Worm (Caenorhabditis elegans) whole organism, L4 larva: ENCODE data around the gene lido-2.

Source experiments
- F26F4.8 ChIP-seq: fragments of 200-800 bp; sonication (Bioruptor generic); conservative IDR thresholded peaks from 2 replicates; pipeline ENCODE4 v1.3.6; 2022; ENCODE audit warnings: missing genetic modification characterization, missing compliant biosample characterization
- F37D6.2 ChIP-seq: sonication (generic microtip); optimal IDR thresholded peaks from 2 replicates; lab custom pipeline; 2016; ENCODE audit warnings: mild to moderate bottlenecking, missing genetic modification characterization, missing compliant biosample characterization
- F44E2.7 ChIP-seq: fragments of 200-800 bp; sonication (Bioruptor generic); IDR thresholded peaks from 2 replicates; pipeline ENCODE4 v2.1.2; 2022; ENCODE audit warnings: missing genetic modification characterization, missing compliant biosample characterization
- F49E8.2 ChIP-seq: sonication (generic microtip); optimal IDR thresholded peaks from 2 replicates; lab custom pipeline; 2016; ENCODE audit warnings: missing compliant biosample characterization, mild to moderate bottlenecking, missing genetic modification characterization, borderline replicate concordance
- Y5F2A.4 ChIP-seq: fragments of 200-800 bp; sonication (Bioruptor generic); optimal IDR thresholded peaks from 2 replicates; lab custom pipeline; 2018; ENCODE audit warnings: mild to moderate bottlenecking, missing genetic modification characterization, missing compliant biosample characterization
- aly-2 ChIP-seq: sonication (generic microtip); optimal IDR thresholded peaks from 2 replicates; lab custom pipeline; 2018; ENCODE audit warnings: missing biosample characterization, missing genetic modification characterization
- ama-1 ChIP-seq: fragments of 150-350 bp; optimal IDR thresholded peaks from 2 replicates; lab custom pipeline; 2014; ENCODE audit warnings: inconsistent platforms, mixed read lengths
- arid-1 ChIP-seq: fragments of 200-800 bp; sonication (Bioruptor generic); conservative IDR thresholded peaks from 2 replicates; pipeline ENCODE4 v1.3.6; 2022; ENCODE audit warnings: missing genetic modification reagents, missing genetic modification characterization, missing compliant biosample characterization
- attf-4 ChIP-seq: sonication (generic microtip); optimal IDR thresholded peaks from 3 replicates; lab custom pipeline; 2017; ENCODE audit warnings: missing biosample characterization, missing genetic modification characterization
- ceh-82 ChIP-seq: sonication (generic microtip); optimal IDR thresholded peaks from 2 replicates; lab custom pipeline; 2017; ENCODE audit warnings: missing biosample characterization, missing genetic modification characterization
- daf-19 ChIP-seq: fragments of 200-800 bp; sonication (Bioruptor generic); conservative IDR thresholded peaks from 2 replicates; pipeline ENCODE4 v1.3.6; 2022; ENCODE audit warnings: missing genetic modification characterization, missing compliant biosample characterization
- daf-8 ChIP-seq: fragments of 200-800 bp; sonication (Bioruptor generic); IDR thresholded peaks from 2 replicates; pipeline ENCODE4 v1.3.6; 2022; ENCODE audit warnings: missing genetic modification characterization, missing compliant biosample characterization
- dmd-6 ChIP-seq: fragments of 200-800 bp; sonication (Bioruptor generic); IDR thresholded peaks from 2 replicates; pipeline ENCODE4 v1.3.6; 2022; ENCODE audit warnings: missing genetic modification reagents, missing genetic modification characterization, missing compliant biosample characterization
- dpl-1 ChIP-seq: fragments of 150-350 bp; optimal IDR thresholded peaks from 2 replicates; lab custom pipeline; 2014; ENCODE audit warnings: missing biosample characterization, missing genetic modification reagents, missing genetic modification characterization
- duxl-1 ChIP-seq: sonication (generic microtip); optimal IDR thresholded peaks from 2 replicates; lab custom pipeline; 2016; ENCODE audit warnings: mild to moderate bottlenecking, missing genetic modification characterization, moderate library complexity, missing compliant biosample characterization; ENCODE audit not compliant: poor library complexity
- dve-1 ChIP-seq: sonication (generic microtip); optimal IDR thresholded peaks from 2 replicates; lab custom pipeline; 2017; ENCODE audit warnings: antibody characterized with exemption, mild to moderate bottlenecking, missing genetic modification characterization, missing compliant biosample characterization; ENCODE audit not compliant: insufficient read depth
- egl-27 ChIP-seq: sonication (generic microtip); optimal IDR thresholded peaks from 3 replicates; lab custom pipeline; 2017; ENCODE audit warnings: missing biosample characterization, missing genetic modification reagents, missing genetic modification characterization
- hif-1 ChIP-seq, 2 experiments: sonication (generic microtip); optimal IDR thresholded peaks; 2 replicates each; lab custom pipeline; 2016 to 2017; ENCODE audit warnings: missing compliant biosample characterization in 2 of 2, missing genetic modification characterization in 2 of 2, missing genetic modification reagents in 2 of 2, missing genotype in 2 of 2, mild to moderate bottlenecking in 1 of 2
- hlh-11 ChIP-seq: fragments of 200-800 bp; sonication (Bioruptor generic); optimal IDR thresholded peaks from 2 replicates; lab custom pipeline; 2018; ENCODE audit warnings: mild to moderate bottlenecking, missing genetic modification characterization, missing compliant biosample characterization
- hlh-30 ChIP-seq: sonication (generic microtip); optimal IDR thresholded peaks from 2 replicates; lab custom pipeline; 2017; ENCODE audit warnings: antibody characterized with exemption, mild to moderate bottlenecking, missing genetic modification characterization, missing compliant biosample characterization; ENCODE audit not compliant: insufficient read depth
- hmg-1.1 ChIP-seq: fragments of 200-800 bp; sonication (Bioruptor generic); IDR thresholded peaks from 2 replicates; pipeline ENCODE4 v1.3.6; 2022; ENCODE audit warnings: missing genetic modification reagents, missing genetic modification characterization, missing compliant biosample characterization
- jun-1 ChIP-seq: fragments of 150-350 bp; optimal IDR thresholded peaks from 2 replicates; lab custom pipeline; 2014; ENCODE audit warnings: missing biosample characterization, missing genetic modification reagents, missing genetic modification characterization
- lim-7 ChIP-seq: fragments of 200-800 bp; sonication (Bioruptor generic); IDR thresholded peaks from 2 replicates; pipeline ENCODE4 v1.3.6; 2022; ENCODE audit warnings: missing genetic modification characterization, missing compliant biosample characterization
- lin-1 ChIP-seq: fragments of 200-800 bp; sonication (Bioruptor generic); IDR thresholded peaks from 2 replicates; pipeline ENCODE4 v1.3.6; 2022; ENCODE audit warnings: missing genetic modification reagents, missing genetic modification characterization, missing compliant biosample characterization
- lin-29 ChIP-seq: fragments of 200-800 bp; sonication (Bioruptor generic); IDR thresholded peaks from 2 replicates; pipeline ENCODE4 v1.3.6; 2022; ENCODE audit warnings: missing genetic modification reagents, missing genetic modification characterization, missing compliant biosample characterization
- lir-3 ChIP-seq: sonication (generic microtip); optimal IDR thresholded peaks from 2 replicates; lab custom pipeline; 2016; ENCODE audit warnings: mild to moderate bottlenecking, missing genetic modification characterization, missing compliant biosample characterization
- lsy-2 ChIP-seq, 2 experiments: fragments of 150-350 bp in 1 of 2; sonication (generic microtip) in 1 of 2; optimal IDR thresholded peaks; 2 replicates each; lab custom pipeline; 2014 to 2017; ENCODE audit warnings: missing biosample characterization in 2 of 2, missing genetic modification characterization in 2 of 2
- madf-5 ChIP-seq, 2 experiments: fragments of 200-800 bp; sonication (Bioruptor generic); IDR thresholded peaks; 2 replicates each; pipeline ENCODE4 v1.3.6; 2022; ENCODE audit warnings: missing compliant biosample characterization in 2 of 2, missing genetic modification characterization in 2 of 2
- mdl-1 ChIP-seq, 2 experiments: fragments of 150-350 bp in 1 of 2; sonication (generic microtip) in 1 of 2; optimal IDR thresholded peaks; 2 replicates each; lab custom pipeline; 2014 to 2017; ENCODE audit warnings: missing biosample characterization in 2 of 2, missing genetic modification characterization in 2 of 2
- mes-2 ChIP-seq: sonication (generic microtip); optimal IDR thresholded peaks from 2 replicates; lab custom pipeline; 2016; ENCODE audit warnings: missing genotype, mild to moderate bottlenecking, missing genetic modification characterization, missing compliant biosample characterization; ENCODE audit not compliant: poor library complexity, severe bottlenecking
- nhr-102 ChIP-seq: sonication (generic microtip); optimal IDR thresholded peaks from 2 replicates; lab custom pipeline; 2016; ENCODE audit warnings: mild to moderate bottlenecking, missing genetic modification characterization, moderate library complexity, missing compliant biosample characterization
- nhr-25 ChIP-seq: sonication (generic microtip); optimal IDR thresholded peaks from 2 replicates; lab custom pipeline; 2017; ENCODE audit warnings: missing genetic modification characterization, mild to moderate bottlenecking, missing compliant biosample characterization, antibody characterized with exemption, moderate library complexity, borderline replicate concordance; ENCODE audit not compliant: insufficient read depth
- nhr-41 ChIP-seq: fragments of 200-800 bp; sonication (Bioruptor generic); IDR thresholded peaks from 2 replicates; pipeline ENCODE4 v1.3.6; 2022; ENCODE audit warnings: missing genetic modification reagents, missing genetic modification characterization, missing compliant biosample characterization
- nhr-48 ChIP-seq: sonication (generic microtip); optimal IDR thresholded peaks from 2 replicates; lab custom pipeline; 2016; ENCODE audit warnings: mild to moderate bottlenecking, missing genetic modification characterization, missing compliant biosample characterization
- nhr-76 ChIP-seq: fragments of 150-350 bp; optimal IDR thresholded peaks from 2 replicates; lab custom pipeline; 2014; ENCODE audit warnings: missing biosample characterization, missing genetic modification characterization
- pha-4 ChIP-seq, 2 experiments: fragments of 150-350 bp in 1 of 2; fragments of 200-800 bp in 1 of 2; sonication (Bioruptor generic) in 1 of 2; IDR thresholded peaks in 1 of 2; optimal IDR thresholded peaks in 1 of 2; 2 replicates each; pipeline versions ENCODE4 v1.3.6 to Lab custom; 2014 to 2022; ENCODE audit warnings: missing genetic modification characterization in 2 of 2, missing genetic modification reagents in 2 of 2, missing biosample characterization in 1 of 2, missing compliant biosample characterization in 1 of 2
- php-3 ChIP-seq: fragments of 200-800 bp; sonication (Bioruptor generic); IDR thresholded peaks from 2 replicates; pipeline ENCODE4 v1.3.6; 2022; ENCODE audit warnings: missing genetic modification reagents, missing genetic modification characterization, missing compliant biosample characterization
- pqm-1 ChIP-seq: sonication (generic microtip); optimal IDR thresholded peaks from 2 replicates; lab custom pipeline; 2017; ENCODE audit warnings: missing biosample characterization, missing genetic modification characterization
- skn-1 ChIP-seq: fragments of 150-350 bp; optimal IDR thresholded peaks from 2 replicates; lab custom pipeline; 2014; ENCODE audit warnings: missing biosample characterization, missing genetic modification characterization
- snpc-1.2 ChIP-seq: fragments of 200-800 bp; sonication (Bioruptor generic); IDR thresholded peaks from 2 replicates; pipeline ENCODE4 v1.3.6; 2022; ENCODE audit warnings: missing genetic modification reagents, missing genetic modification characterization, missing compliant biosample characterization
- snpc-4 ChIP-seq: fragments of 150-350 bp; optimal IDR thresholded peaks from 2 replicates; lab custom pipeline; 2014; ENCODE audit warnings: missing biosample characterization, missing genetic modification characterization
- spr-3 ChIP-seq: fragments of 200-800 bp; sonication (Bioruptor generic); optimal IDR thresholded peaks from 2 replicates; lab custom pipeline; 2018; ENCODE audit warnings: mild to moderate bottlenecking, missing genetic modification characterization, missing compliant biosample characterization
- tag-97 ChIP-seq: fragments of 200-800 bp; sonication (Bioruptor generic); IDR thresholded peaks from 2 replicates; pipeline ENCODE4 v1.3.6; 2022; ENCODE audit warnings: missing genetic modification characterization, missing compliant biosample characterization
- unc-130 ChIP-seq: sonication (generic microtip); optimal IDR thresholded peaks from 2 replicates; lab custom pipeline; 2016; ENCODE audit warnings: missing genetic modification reagents, missing genetic modification characterization, missing compliant biosample characterization
- unc-62 ChIP-seq, 3 experiments: fragments of 150-350 bp in 1 of 3; sonication (generic microtip); optimal IDR thresholded peaks in 2 of 3; peaks in 1 of 3; 1 replicate in 1 of 3; 2 replicates in 2 of 3; lab custom pipeline; 2014 to 2017; ENCODE audit warnings: missing biosample characterization in 3 of 3, missing genetic modification characterization in 3 of 3, missing genetic modification reagents in 3 of 3, missing genotype in 1 of 3
- zfp-2 ChIP-seq: sonication (generic microtip); optimal IDR thresholded peaks from 2 replicates; lab custom pipeline; 2016; ENCODE audit warnings: mild to moderate bottlenecking, missing genetic modification characterization, missing compliant biosample characterization
- zfp-3 ChIP-seq: fragments of 200-800 bp; sonication (Bioruptor generic); conservative IDR thresholded peaks from 2 replicates; pipeline ENCODE4 v1.3.6; 2022; ENCODE audit warnings: missing genetic modification reagents, missing genetic modification characterization, missing compliant biosample characterization
- ztf-11 ChIP-seq: fragments of 150-350 bp; optimal IDR thresholded peaks from 2 replicates; lab custom pipeline; 2014; ENCODE audit warnings: missing biosample characterization, missing genetic modification characterization
- ztf-7 ChIP-seq: fragments of 150-350 bp; optimal IDR thresholded peaks from 2 replicates; lab custom pipeline; 2014; ENCODE audit warnings: missing biosample characterization, missing genetic modification characterization

The lido-2 gene

DNA sequence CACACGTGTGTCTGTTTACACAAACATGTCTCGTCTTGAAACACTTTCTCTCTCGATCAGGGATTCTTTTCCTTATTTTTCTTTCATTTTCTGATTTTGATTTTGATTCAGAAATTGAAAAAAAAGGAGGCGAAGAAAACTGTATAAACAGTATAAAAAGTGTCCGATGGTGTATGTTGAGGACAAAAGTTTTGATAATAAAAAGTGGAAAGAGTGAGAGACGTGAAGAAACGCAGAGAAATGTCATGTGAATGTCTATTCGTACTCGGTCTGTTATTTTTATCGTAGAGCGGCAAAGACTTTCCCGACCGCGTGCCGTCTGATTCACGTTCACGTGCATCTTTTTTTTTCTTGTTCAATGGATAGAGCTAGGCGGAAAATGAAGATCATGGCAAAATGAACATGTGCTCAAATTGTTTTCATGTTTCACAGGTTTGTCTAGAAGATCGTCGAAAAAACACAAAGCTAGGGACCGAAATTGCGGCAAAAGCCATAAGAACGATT is 36.8 kb downstream of the lido-2 start (continued):
- TF ChIP-seq ztf-7 (no peak), zfp-2 (tag; lab: Kevin White, UChicago) (no peak), hmg-1.1 (GFP tag; lab: Robert Waterston, UW) (peak; percentile 51; the same call in 1 of the 2 replicates), ama-1 (lab: Kevin White, UChicago) (peak; percentile 2), pqm-1 (peak; percentile 31), nhr-25 (tag; lab: Kevin White, UChicago) (no peak), spr-3 (GFP tag; lab: Kevin White, UChicago) (no peak), tag-97 (GFP tag; lab: Robert Waterston, UW) (no peak), nhr-41 (GFP tag; lab: Robert Waterston, UW) (no peak), mes-2 (tag; lab: Kevin White, UChicago) (no peak), hif-1 (tag; optimal IDR thresholded peaks at IDR 0.05; lab: Kevin White, UChicago) (peak in 1 of 2 experiments; percentile 66), F26F4.8 (GFP tag; lab: Robert Waterston, UW) (no peak), lin-1 (GFP tag; lab: Robert Waterston, UW) (peak; percentile 63), dve-1 (tag; lab: Kevin White, UChicago) (peak; percentile 84), F44E2.7 (GFP tag; lab: Robert Waterston, UW) (no peak), snpc-1.2 (GFP tag; lab: Robert Waterston, UW) (no peak), arid-1 (GFP tag; lab: Robert Waterston, UW) (no peak), daf-8 (no peak), dmd-6 (GFP tag; lab: Robert Waterston, UW) (peak; percentile 100), daf-19 (GFP tag; lab: Robert Waterston, UW) (no peak), nhr-76 (tag; lab: Kevin White, UChicago) (peak; percentile 47), unc-62 (GFP tag; optimal IDR thresholded peaks at IDR 0.05 in 1 of 2; lab: Kevin White, UChicago) (peak in 1 of 2 experiments; percentile 94), unc-62 (tag; optimal IDR thresholded peaks at IDR 0.05; lab: Kevin White, UChicago) (no peak), attf-4 (no peak), nhr-48 (peak; percentile 92), jun-1 (tag; lab: Kevin White, UChicago) (peak; percentile 16), unc-130 (GFP tag; lab: Kevin White, UChicago) (no peak), madf-5 (GFP tag; IDR thresholded peaks at IDR 0.05; lab: Robert Waterston, UW) (no peak), Y5F2A.4 (GFP tag; lab: Kevin White, UChicago) (no peak), aly-2 (tag; lab: Kevin White, UChicago) (no peak), zfp-3 (GFP tag; lab: Robert Waterston, UW) (no peak), php-3 (GFP tag; lab: Robert Waterston, UW) (peak; percentile 86), lir-3 (tag; lab: Kevin White, UChicago) (no peak), ztf-11 (no peak), snpc-4 (tag; lab: Kevin White, UChicago) (no peak), pha-4 (GFP tag; IDR thresholded peaks at IDR 0.05; lab: Robert Waterston, UW) (peak; percentile 53; the same call in 1 of the 2 replicates), pha-4 (tag; optimal IDR thresholded peaks at IDR 0.05; lab: Kevin White, UChicago) (peak; percentile 54), mdl-1 (tag; optimal IDR thresholded peaks at IDR 0.05; lab: Kevin White, UChicago) (peak; percentile 82 to 99), skn-1 (tag; lab: Kevin White, UChicago) (no peak), nhr-102 (tag; lab: Kevin White, UChicago) (peak; percentile 42), hlh-11 (tag; lab: Kevin White, UChicago) (peak; percentile 97), duxl-1 (tag; lab: Kevin White, UChicago) (no peak), lin-29 (peak; percentile 59; the same call in 1 of the 2 replicates), F49E8.2 (tag; lab: Kevin White, UChicago) (no peak), hlh-30 (tag; lab: Kevin White, UChicago) (peak; percentile 97), F37D6.2 (tag; lab: Kevin White, UChicago) (no peak), egl-27 (tag; lab: Kevin White, UChicago) (no peak), dpl-1 (no peak), lim-7 (GFP tag; lab: Robert Waterston, UW) (no peak), lsy-2 (tag; optimal IDR thresholded peaks at IDR 0.05; lab: Kevin White, UChicago) (peak in 1 of 2 experiments; percentile 60), ceh-82 (no peak)
